Fruit fly (Drosophila melanogaster): ENCODE data around the gene PH4alphaNE1.

PH4alphaNE1 gene

dm6 chr3R:30501174-30501573, 1.0 kb upstream of the PH4alphaNE1 start (continued):
- TF ChIP-seq gsb (GFP tag; IDR thresholded peaks at IDR 0.05): no peak
- TF ChIP-seq CG33557 (GFP tag; optimal IDR thresholded peaks at IDR 0.05): no peak
- no peak for TF ChIP-seq CG11723 (GFP tag; optimal IDR thresholded peaks at IDR 0.05)
- no peak for TF ChIP-seq Dbx (GFP tag; IDR thresholded peaks at IDR 0.05)
- no peak for TF ChIP-seq unpg (GFP tag; optimal IDR thresholded peaks at IDR 0.05)
- no peak for TF ChIP-seq Optix (GFP tag; IDR thresholded peaks at IDR 0.05)
- no peak for TF ChIP-seq CG10462 (GFP tag; optimal IDR thresholded peaks at IDR 0.05)
- no peak for TF ChIP-seq CTCF (GFP tag; optimal IDR thresholded peaks at IDR 0.05)
- TF ChIP-seq Myb (GFP tag; optimal IDR thresholded peaks at IDR 0.05): peak; percentile 1
- peak; percentile 26 for TF ChIP-seq fd96Cb (tag; optimal IDR thresholded peaks at IDR 0.05)
- TF ChIP-seq CG13775 (GFP tag; optimal IDR thresholded peaks at IDR 0.05): no peak
- TF ChIP-seq exex (tag; optimal IDR thresholded peaks at IDR 0.05): no peak
- TF ChIP-seq CG17912 (GFP tag; optimal IDR thresholded peaks at IDR 0.05): no peak
- no peak for TF ChIP-seq peb (GFP tag; IDR thresholded peaks at IDR 0.05)
- TF ChIP-seq CG6654 (GFP tag; optimal IDR thresholded peaks at IDR 0.05): no peak
- no peak for TF ChIP-seq lov (optimal IDR thresholded peaks at IDR 0.05)
- peak; percentile 57; the same call in 1 of the 3 replicates for TF ChIP-seq lov (GFP tag; IDR thresholded peaks at IDR 0.05)
- no peak for TF ChIP-seq twi (tag; optimal IDR thresholded peaks at IDR 0.05)
- TF ChIP-seq CG10959 (GFP tag; IDR thresholded peaks at IDR 0.05): peak; percentile 39; the same call in 1 of the 2 replicates
- no peak for TF ChIP-seq CG6765 (GFP tag; optimal IDR thresholded peaks at IDR 0.05)
- TF ChIP-seq hbn (GFP tag; IDR thresholded peaks at IDR 0.05; ENCODE audit: partially characterized antibody): no peak
- TF ChIP-seq fu2 (GFP tag; optimal IDR thresholded peaks at IDR 0.05): no peak
- TF ChIP-seq lbe (GFP tag; optimal IDR thresholded peaks at IDR 0.05): no peak
- no peak for TF ChIP-seq CG15269 (tag; optimal IDR thresholded peaks at IDR 0.05)
- TF ChIP-seq Bgb (GFP tag; IDR thresholded peaks at IDR 0.05; ENCODE audit: partially characterized antibody): no peak
- TF ChIP-seq ap (GFP tag; IDR thresholded peaks at IDR 0.05): no peak
- TF ChIP-seq tgo (GFP tag; IDR thresholded peaks at IDR 0.05): peak; percentile 36; the same call in 1 of the 3 replicates
- TF ChIP-seq Mrtf (GFP tag; IDR thresholded peaks at IDR 0.05): no peak
- no peak for TF ChIP-seq stc (GFP tag; IDR thresholded peaks at IDR 0.05)
- no peak for TF ChIP-seq sd (tag; optimal IDR thresholded peaks at IDR 0.05)
- no peak for TF ChIP-seq CG8290 (GFP tag; optimal IDR thresholded peaks at IDR 0.05)
- TF ChIP-seq CG8290 (tag; optimal IDR thresholded peaks at IDR 0.05): no peak
- no peak for TF ChIP-seq H15 (GFP tag; IDR thresholded peaks at IDR 0.05)
- no peak for TF ChIP-seq CG18476 (GFP tag; optimal IDR thresholded peaks at IDR 0.05)
- peak; percentile 88 for TF ChIP-seq sens (GFP tag)
- TF ChIP-seq CG16779 (GFP tag; IDR thresholded peaks at IDR 0.05): no peak
- peak; percentile 21 for TF ChIP-seq jing (GFP tag; optimal IDR thresholded peaks at IDR 0.05)
- TF ChIP-seq stwl (tag; optimal IDR thresholded peaks at IDR 0.05): no peak
- peak; percentile 4 for TF ChIP-seq Dad (GFP tag; optimal IDR thresholded peaks at IDR 0.05)
- TF ChIP-seq lilli (GFP tag; optimal IDR thresholded peaks at IDR 0.05): no peak
- TF ChIP-seq Bdp1 (GFP tag; optimal IDR thresholded peaks at IDR 0.05): no peak
- TF ChIP-seq rib (GFP tag; IDR thresholded peaks at IDR 0.05): no peak
- peak; percentile 30; the same call in 1 of the 2 replicates for TF ChIP-seq Ada2b (GFP tag; IDR thresholded peaks at IDR 0.05)
- no peak for TF ChIP-seq CG2116 (GFP tag; optimal IDR thresholded peaks at IDR 0.05)
- no peak for TF ChIP-seq CG30020 (tag; optimal IDR thresholded peaks at IDR 0.05)
- TF ChIP-seq croc (GFP tag; conservative IDR thresholded peaks at IDR 0.05): no peak
- TF ChIP-seq tna (GFP tag; IDR thresholded peaks at IDR 0.05; ENCODE audit: partially characterized antibody): no peak
- no peak for TF ChIP-seq CG11085 (GFP tag; IDR thresholded peaks at IDR 0.05)
- TF ChIP-seq CG4424 (GFP tag; optimal IDR thresholded peaks at IDR 0.05): peak; percentile 30
- peak; percentile 30 for TF ChIP-seq Oli (tag; optimal IDR thresholded peaks at IDR 0.05)
- no peak for TF ChIP-seq CG3407 (GFP tag; optimal IDR thresholded peaks at IDR 0.05)
- TF ChIP-seq CG12299 (tag; optimal IDR thresholded peaks at IDR 0.05): no peak
- no peak for TF ChIP-seq emc (GFP tag; optimal IDR thresholded peaks at IDR 0.05)
- TF ChIP-seq CG7786 (GFP tag; optimal IDR thresholded peaks at IDR 0.05): peak; percentile 26
